Fruit fly (Drosophila melanogaster): ENCODE results near the gene TyrR.

TyrR gene

dm6 chr3R:17787780-17788179 is 24.8 kb upstream of the TyrR start (continued):
- peak in 1 of 2 experiments; percentile 56 for TF ChIP-seq bsh (GFP tag; optimal IDR thresholded peaks at IDR 0.05)
- no peak for TF ChIP-seq vfl (GFP tag; optimal IDR thresholded peaks at IDR 0.05)
- peak; percentile 4 for TF ChIP-seq unpg (GFP tag; optimal IDR thresholded peaks at IDR 0.05)
- no peak for TF ChIP-seq MBD-R2 (GFP tag; IDR thresholded peaks at IDR 0.05)
- TF ChIP-seq nmo (GFP tag; optimal IDR thresholded peaks at IDR 0.05) = peak; percentile 37
- no peak for TF ChIP-seq ham (GFP tag; IDR thresholded peaks at IDR 0.05)
- no peak for TF ChIP-seq CG6272 (GFP tag; IDR thresholded peaks at IDR 0.05)
- peak; percentile 12 for TF ChIP-seq CG2678 (tag; optimal IDR thresholded peaks at IDR 0.05)
- no peak for TF ChIP-seq crol (GFP tag; IDR thresholded peaks at IDR 0.05)
- TF ChIP-seq CG32772 (GFP tag; IDR thresholded peaks at IDR 0.05) = peak; percentile 14; the same call in 1 of the 2 replicates
- TF ChIP-seq ci (GFP tag; IDR thresholded peaks at IDR 0.05) = peak; percentile 61; the same call in 1 of the 3 replicates
- no peak for TF ChIP-seq CG14050 (GFP tag; IDR thresholded peaks at IDR 0.05)
- no peak for TF ChIP-seq CG8944 (GFP tag; optimal IDR thresholded peaks at IDR 0.05)
- TF ChIP-seq Sin3A (optimal IDR thresholded peaks at IDR 0.05) = no peak
- no peak for TF ChIP-seq lab (GFP tag; optimal IDR thresholded peaks at IDR 0.05)
- peak; percentile 4 for TF ChIP-seq Med (GFP tag)
- no peak for TF ChIP-seq CG2199 (GFP tag; IDR thresholded peaks at IDR 0.05)
- TF ChIP-seq CG4820 (GFP tag; optimal IDR thresholded peaks at IDR 0.05) = peak; percentile 3
- TF ChIP-seq CG10147 (GFP tag; optimal IDR thresholded peaks at IDR 0.05) = no peak

dm6 chr3R:17784189-17784588 is 21.2 kb upstream of the TyrR start:
- TF ChIP-seq NFAT (GFP tag; IDR thresholded peaks at IDR 0.05) = no peak
- TF ChIP-seq sens (GFP tag) = peak; percentile 56
- peak; percentile 2 for TF ChIP-seq CG12659 (GFP tag; optimal IDR thresholded peaks at IDR 0.05)
- TF ChIP-seq Rfx (GFP tag; IDR thresholded peaks at IDR 0.05) = 0 out of 2 replicates have a peak, but pooled peaks have one; percentile 16
- TF ChIP-seq CG2678 (tag; optimal IDR thresholded peaks at IDR 0.05) = peak; percentile 7
- no peak for TF ChIP-seq wor (GFP tag; IDR thresholded peaks at IDR 0.05)
- peak; percentile 3 for TF ChIP-seq gem (tag; optimal IDR thresholded peaks at IDR 0.05)
- peak; percentile 23 for TF ChIP-seq Sox102F (GFP tag; optimal IDR thresholded peaks at IDR 0.05)
- TF ChIP-seq NfI (GFP tag; optimal IDR thresholded peaks at IDR 0.05) = no peak
- peak; percentile 36 for TF ChIP-seq row (GFP tag; IDR thresholded peaks at IDR 0.05)
- no peak for TF ChIP-seq Xrp1 (GFP tag; IDR thresholded peaks at IDR 0.05)
- no peak for TF ChIP-seq CG9437 (GFP tag; optimal IDR thresholded peaks at IDR 0.05)
- TF ChIP-seq emc (GFP tag; optimal IDR thresholded peaks at IDR 0.05) = no peak

- TF ChIP-seq lab (GFP tag; optimal IDR thresholded peaks at IDR 0.05) (no peak), CG33557 (GFP tag; optimal IDR thresholded peaks at IDR 0.05) (no peak), bsh (GFP tag; optimal IDR thresholded peaks at IDR 0.05) (no peak), nerfin-2 (GFP tag; IDR thresholded peaks at IDR 0.05; ENCODE audit: partially characterized antibody) (no peak), CG8281 (tag; optimal IDR thresholded peaks at IDR 0.05) (no peak), lmd (GFP tag; IDR thresholded peaks at IDR 0.05) (no peak), hkb (optimal IDR thresholded peaks at IDR 0.05) (no peak), hkb (GFP tag; IDR thresholded peaks at IDR 0.05) (no peak), Nf-YA (GFP tag; IDR thresholded peaks at IDR 0.05) (no peak), zen2 (GFP tag; IDR thresholded peaks at IDR 0.05; ENCODE audit: partially characterized antibody) (no peak), Chrac-16 (GFP tag; optimal IDR thresholded peaks at IDR 0.05) (no peak), CG32532 (GFP tag; IDR thresholded peaks at IDR 0.05) (no peak), CG6854 (GFP tag; optimal IDR thresholded peaks at IDR 0.05) (no peak), CG9817 (tag; optimal IDR thresholded peaks at IDR 0.05) (no peak), CG31441 (GFP tag; IDR thresholded peaks at IDR 0.05) (no peak), mirr (GFP tag; optimal IDR thresholded peaks at IDR 0.05) (no peak), BtbVII (GFP tag; optimal IDR thresholded peaks at IDR 0.05) (no peak), NFAT (GFP tag; IDR thresholded peaks at IDR 0.05) (no peak), CG15514 (GFP tag; optimal IDR thresholded peaks at IDR 0.05) (no peak), CG11456 (GFP tag; IDR thresholded peaks at IDR 0.05) (no peak), CG2202 (tag; optimal IDR thresholded peaks at IDR 0.05) (no peak), Drgx (GFP tag; IDR thresholded peaks at IDR 0.05) (peak; percentile 31; the same call in 1 of the 2 replicates), CG6175 (GFP tag; IDR thresholded peaks at IDR 0.05) (peak; percentile 70; the same call in 1 of the 3 replicates)
Observed at dm6 chr3R:17783144-17783543, 20.2 kb upstream of the TyrR start.

Measured in whole organism, embryonic.